Worm (Caenorhabditis elegans) whole organism, L3 larva: ENCODE data around the gene C32D5.4.
A peak's percentile ranks its signal among the peaks of the same experiment; 100 is the strongest.

Experiments
- R02D3.7 ChIP-seq: fragments of 150-350 bp; optimal IDR thresholded peaks from 2 replicates; lab custom pipeline; 2014; ENCODE audit warnings: missing biosample characterization, missing genetic modification characterization
- ama-1 ChIP-seq: fragments of 150-350 bp; optimal IDR thresholded peaks from 2 replicates; lab custom pipeline; 2018
- egl-27 ChIP-seq: sonication (generic microtip); optimal IDR thresholded peaks from 4 replicates; lab custom pipeline; 2017; ENCODE audit warnings: missing biosample characterization, missing genetic modification reagents, missing genetic modification characterization
- elt-3 ChIP-seq, 3 experiments: fragments of 150-350 bp in 1 of 3; sonication (generic microtip) in 2 of 3; optimal IDR thresholded peaks; 2 replicates in 2 of 3; 4 replicates in 1 of 3; lab custom pipeline; 2014 to 2017; ENCODE audit warnings: missing biosample characterization in 3 of 3, missing genetic modification characterization in 3 of 3
- lin-15B ChIP-seq: fragments of 150-350 bp; optimal IDR thresholded peaks from 2 replicates; lab custom pipeline; 2014; ENCODE audit warnings: missing biosample characterization, missing genetic modification characterization
- mdl-1 ChIP-seq: fragments of 150-350 bp; optimal IDR thresholded peaks from 2 replicates; lab custom pipeline; 2014; ENCODE audit warnings: missing biosample characterization, missing genetic modification characterization
- nhr-11 ChIP-seq: fragments of 150-350 bp; optimal IDR thresholded peaks from 2 replicates; lab custom pipeline; 2014; ENCODE audit warnings: missing biosample characterization, missing genetic modification characterization
- nhr-25 ChIP-seq: sonication (generic microtip); optimal IDR thresholded peaks from 2 replicates; lab custom pipeline; 2017; ENCODE audit warnings: missing biosample characterization, missing genetic modification characterization
- nhr-28 ChIP-seq: fragments of 150-350 bp; optimal IDR thresholded peaks from 2 replicates; lab custom pipeline; 2014; ENCODE audit warnings: missing biosample characterization, missing genetic modification characterization
- pha-4 ChIP-seq: fragments of 150-350 bp; optimal IDR thresholded peaks from 2 replicates; lab custom pipeline; 2014; ENCODE audit warnings: missing biosample characterization, missing genetic modification reagents, missing genetic modification characterization
- unc-62 ChIP-seq: fragments of 150-350 bp; sonication (generic microtip); optimal IDR thresholded peaks from 4 replicates; lab custom pipeline; 2014; ENCODE audit warnings: missing biosample characterization, missing genetic modification reagents, missing genetic modification characterization

- TF ChIP-seq R02D3.7 (tag; lab: Kevin White, UChicago) (no peak), lin-15B (peak; percentile 62), ama-1 (no peak), nhr-28 (no peak), mdl-1 (tag; lab: Kevin White, UChicago) (no peak), egl-27 (no peak), nhr-11 (tag; lab: Kevin White, UChicago) (no peak), unc-62 (no peak), pha-4 (tag; lab: Kevin White, UChicago) (peak; percentile 71), nhr-25 (tag; lab: Kevin White, UChicago) (no peak), elt-3 (tag; optimal IDR thresholded peaks at IDR 0.05; lab: Kevin White, UChicago) (no peak)
Observed at ce11 chrII:6320655-6321388, 2.1 kb downstream of the C32D5.4 start, which contains the start of gene efr-3.
